Worm (Caenorhabditis elegans) whole organism, mixed stage, embryonic: Measurements from ENCODE around the gene str-175.

Experiments
- ces-1 ChIP-seq: fragments of 150-350 bp; optimal IDR thresholded peaks from 2 replicates; lab custom pipeline; 2014; ENCODE audit warnings: missing biosample characterization, missing genetic modification reagents, missing genetic modification characterization
- drap-1 ChIP-seq: fragments of 200-800 bp; sonication (Bioruptor generic); optimal IDR thresholded peaks from 3 replicates; lab custom pipeline; 2018; ENCODE audit warnings: mild to moderate bottlenecking, missing genetic modification characterization, missing compliant biosample characterization
- lsy-2 ChIP-seq: fragments of 150-350 bp; optimal IDR thresholded peaks from 2 replicates; lab custom pipeline; 2014; ENCODE audit warnings: missing biosample characterization, missing genetic modification characterization
- tbx-8 ChIP-seq: fragments of 200-800 bp; sonication (Bioruptor generic); optimal IDR thresholded peaks from 2 replicates; lab custom pipeline; 2018; ENCODE audit warnings: mild to moderate bottlenecking, missing genetic modification characterization, moderate library complexity, missing compliant biosample characterization

Gene str-175

ce11 chrIV:4821054-4821453, 49.4 kb downstream of the str-175 start, which contains the start of gene H06H21.8:
Gene H06H21.8 (minus strand): TSS chrIV:4821131.
- TF ChIP-seq drap-1 (GFP tag; lab: Kevin White, UChicago) (no peak), ces-1 (GFP tag; lab: Kevin White, UChicago) (no peak), lsy-2 (tag; lab: Kevin White, UChicago) (no peak), tbx-8 (GFP tag; lab: Kevin White, UChicago) (no peak)
